Worm (Caenorhabditis elegans) whole organism, early embryonic: ENCODE measurements around the gene F56D6.6.
"Not testable (repeated sequence)": the region's sequence is repeated elsewhere in the genome, so short reads cannot be mapped to it uniquely, and the experiment has no call there.

Experiments
- B0310.2 ChIP-seq: sonication (generic microtip); optimal IDR thresholded peaks from 2 replicates; lab custom pipeline; 2016; ENCODE audit warnings: mild to moderate bottlenecking, missing genetic modification characterization, missing compliant biosample characterization
- F13C5.2 ChIP-seq: sonication (generic microtip); optimal IDR thresholded peaks from 2 replicates; lab custom pipeline; 2017; ENCODE audit warnings: mild to moderate bottlenecking, missing genetic modification characterization, inconsistent platforms, missing compliant biosample characterization
- aly-1 ChIP-seq: sonication (generic microtip); optimal IDR thresholded peaks from 2 replicates; lab custom pipeline; 2016; ENCODE audit warnings: missing genetic modification characterization, missing compliant biosample characterization
- ama-1 ChIP-seq: fragments of 150-350 bp; optimal IDR thresholded peaks from 2 replicates; lab custom pipeline; 2014
- ceh-13 ChIP-seq: fragments of 200-800 bp; sonication (Bioruptor generic); optimal IDR thresholded peaks from 2 replicates; lab custom pipeline; 2018; ENCODE audit warnings: mild to moderate bottlenecking, missing genetic modification characterization, missing compliant biosample characterization
- ceh-36 ChIP-seq: sonication (generic microtip); optimal IDR thresholded peaks from 2 replicates; lab custom pipeline; 2016; ENCODE audit warnings: missing genetic modification characterization, inconsistent platforms, missing compliant biosample characterization
- ets-7 ChIP-seq: sonication (generic microtip); optimal IDR thresholded peaks from 2 replicates; lab custom pipeline; 2016; ENCODE audit warnings: missing genotype, missing genetic modification characterization, missing compliant biosample characterization
- flt-1 ChIP-seq: fragments of 200-800 bp; sonication (Bioruptor generic); IDR thresholded peaks from 2 replicates; pipeline ENCODE4 v1.3.6; 2022; ENCODE audit warnings: missing genetic modification characterization, missing compliant biosample characterization
- hmbx-1 ChIP-seq: sonication (generic microtip); optimal IDR thresholded peaks from 2 replicates; lab custom pipeline; 2016; ENCODE audit warnings: mild to moderate bottlenecking, missing genetic modification characterization, missing compliant biosample characterization
- hmg-4 ChIP-seq: fragments of 200-800 bp; sonication (Bioruptor generic); optimal IDR thresholded peaks from 2 replicates; lab custom pipeline; 2018; ENCODE audit warnings: mild to moderate bottlenecking, missing genetic modification characterization, missing compliant biosample characterization
- hnd-1 ChIP-seq: sonication (generic microtip); optimal IDR thresholded peaks from 2 replicates; lab custom pipeline; 2016; ENCODE audit warnings: missing genetic modification characterization, missing compliant biosample characterization
- pes-1 ChIP-seq: fragments of 200-800 bp; sonication (Bioruptor generic); IDR thresholded peaks from 2 replicates; pipeline ENCODE4 v1.3.6; 2022; ENCODE audit warnings: missing genetic modification reagents, missing genetic modification characterization, missing compliant biosample characterization
- scrt-1 ChIP-seq: fragments of 200-800 bp; sonication (Bioruptor generic); IDR thresholded peaks from 2 replicates; pipeline ENCODE4 v1.3.6; 2022; ENCODE audit warnings: missing genetic modification characterization, missing compliant biosample characterization
- sea-1 ChIP-seq: fragments of 200-800 bp; sonication (Bioruptor generic); conservative IDR thresholded peaks from 2 replicates; pipeline ENCODE4 v1.3.6; 2022; ENCODE audit warnings: missing genetic modification characterization, missing compliant biosample characterization
- tbx-11 ChIP-seq: fragments of 200-800 bp; sonication (Bioruptor generic); IDR thresholded peaks from 2 replicates; pipeline ENCODE4 v1.3.6; 2022; ENCODE audit warnings: missing genetic modification characterization, missing compliant biosample characterization
- tbx-37 ChIP-seq: fragments of 200-800 bp; sonication (Bioruptor generic); conservative IDR thresholded peaks from 2 replicates; pipeline ENCODE4 v1.3.6; 2022; ENCODE audit warnings: missing genetic modification reagents, missing genetic modification characterization, missing compliant biosample characterization
- tra-4 ChIP-seq: sonication (generic microtip); optimal IDR thresholded peaks from 2 replicates; lab custom pipeline; 2017; ENCODE audit warnings: missing genetic modification characterization, missing compliant biosample characterization

Gene F56D6.6

DNA sequence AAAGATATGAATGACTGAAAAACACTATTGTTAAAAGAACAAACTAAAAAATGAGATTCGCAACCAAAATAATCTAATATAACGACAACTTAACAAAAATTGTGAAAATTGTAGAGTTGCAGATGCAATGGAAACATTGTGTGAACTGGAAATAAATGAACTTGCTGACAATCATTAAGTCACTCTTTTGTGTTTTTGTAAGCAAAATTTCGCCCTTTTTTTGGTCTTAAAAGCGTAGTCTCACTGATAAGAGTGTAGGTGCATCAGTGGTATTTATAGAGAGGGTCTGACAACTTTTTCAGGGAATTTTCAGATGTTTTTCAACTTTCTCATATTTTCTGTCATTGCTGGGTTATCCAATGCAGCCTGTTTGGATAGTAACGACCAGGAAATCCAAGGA is 23.1 kb downstream of the F56D6.6 start, which contains the start of gene clec-68:
Gene clec-68, plus strand, starts transcription at position 301 of the 400 bp plus-strand sequence.
- no peak for TF ChIP-seq tra-4 (tag; lab: Kevin White, UChicago)
- TF ChIP-seq tbx-37 (GFP tag; lab: Robert Waterston, UW): no peak
- TF ChIP-seq hmbx-1: no peak
- no peak for TF ChIP-seq tbx-11 (GFP tag; lab: Robert Waterston, UW)
- TF ChIP-seq hmg-4: no peak
- TF ChIP-seq sea-1: no peak
- TF ChIP-seq ceh-36 (tag; lab: Kevin White, UChicago): no peak
- no peak for TF ChIP-seq B0310.2 (tag; lab: Kevin White, UChicago)
- no peak for TF ChIP-seq ceh-13 (GFP tag; lab: Kevin White, UChicago)
- no peak for TF ChIP-seq flt-1
- TF ChIP-seq pes-1 (GFP tag; lab: Robert Waterston, UW): no peak

- not testable (repeated sequence) for TF ChIP-seq ceh-13 (GFP tag; lab: Kevin White, UChicago); F13C5.2 (tag; lab: Kevin White, UChicago); pes-1 (GFP tag; lab: Robert Waterston, UW)
Observed at ce11 chrIV:3932408-3932807, 29.4 kb downstream of the F56D6.6 start, which contains the start of gene clec-70. Gene clec-70 (plus strand): TSS chrIV:3932708.

DNA sequence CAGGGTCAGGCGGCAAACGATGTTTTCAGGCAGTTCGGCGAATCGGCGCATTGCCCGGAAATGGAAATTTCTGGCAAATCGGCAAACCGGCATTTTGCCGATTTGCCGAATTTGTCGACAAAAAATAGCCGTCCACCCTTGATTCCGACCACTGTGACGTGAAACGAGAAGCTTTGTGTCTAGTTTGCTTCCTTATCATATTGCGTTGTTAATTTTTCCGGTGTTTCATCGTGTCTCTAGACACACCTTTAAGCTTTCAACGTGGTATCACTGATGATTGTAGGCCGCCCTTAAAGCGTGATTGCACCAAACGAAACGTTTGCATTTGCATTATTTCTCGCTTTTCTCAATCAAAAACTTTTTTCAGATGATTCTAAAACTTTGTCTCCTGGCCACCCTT is 34.0 kb downstream of the F56D6.6 start, which contains the start of gene clec-71:
Gene clec-71, plus strand, starts transcription at position 362 of the 400 bp plus-strand sequence.
- TF ChIP-seq ets-7 (tag; lab: Kevin White, UChicago): no peak
- TF ChIP-seq sea-1: no peak
- TF ChIP-seq B0310.2 (tag; lab: Kevin White, UChicago): no peak
- no peak for TF ChIP-seq hmbx-1
- no peak for TF ChIP-seq pes-1 (GFP tag; lab: Robert Waterston, UW)
- no peak for TF ChIP-seq hnd-1
- no peak for TF ChIP-seq hmg-4

DNA sequence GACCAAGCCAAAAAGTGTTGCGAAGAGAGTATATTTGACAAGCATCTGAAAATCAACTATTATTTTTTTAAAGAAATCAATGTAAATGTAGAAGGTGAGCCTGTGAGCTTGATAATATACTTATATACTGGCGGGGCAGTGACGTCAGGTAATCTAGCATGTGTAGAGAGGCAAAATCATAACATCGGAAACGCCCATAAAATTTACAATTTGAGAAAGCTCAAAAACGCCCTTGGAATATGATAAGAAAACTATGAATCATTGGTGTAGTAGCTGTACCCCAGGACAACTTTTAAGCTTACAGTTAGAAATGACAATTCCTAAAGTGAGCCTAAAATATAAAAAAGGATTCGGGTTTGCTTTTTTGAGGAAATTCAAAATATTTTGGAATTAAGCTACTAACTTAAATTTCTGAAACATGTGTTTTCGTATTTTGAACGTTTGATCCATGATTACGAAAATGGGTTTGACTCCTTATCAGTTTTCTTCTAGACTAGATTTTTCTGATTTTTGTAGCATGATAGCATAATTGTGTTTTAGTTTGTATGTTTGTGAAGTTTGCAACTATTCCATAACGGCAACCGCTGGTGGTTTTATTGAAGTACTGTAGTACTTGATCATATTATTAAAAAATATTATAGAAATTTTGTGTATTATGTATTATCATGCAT is 38.7 kb downstream of the F56D6.6 start, which contains the start of gene clec-174:
Gene clec-174, minus strand, starts transcription at position 51 of the 671 bp plus-strand sequence.
- no peak for TF ChIP-seq ets-7 (tag; lab: Kevin White, UChicago)
- no peak for TF ChIP-seq flt-1
- TF ChIP-seq ama-1 (lab: Kevin White, UChicago): no peak
- no peak for TF ChIP-seq tra-4 (tag; lab: Kevin White, UChicago)
- no peak for TF ChIP-seq sea-1
- TF ChIP-seq hnd-1: no peak
- no peak for TF ChIP-seq tbx-37 (GFP tag; lab: Robert Waterston, UW)
- no peak for TF ChIP-seq ceh-13 (GFP tag; lab: Kevin White, UChicago)
- no peak for TF ChIP-seq pes-1 (GFP tag; lab: Robert Waterston, UW)
- no peak for TF ChIP-seq scrt-1 (GFP tag; lab: Robert Waterston, UW)

- TF ChIP-seq ama-1 (lab: Kevin White, UChicago) (no peak), ets-7 (tag; lab: Kevin White, UChicago) (no peak), tbx-11 (GFP tag; lab: Robert Waterston, UW) (no peak), hnd-1 (no peak), ceh-36 (tag; lab: Kevin White, UChicago) (no peak), flt-1 (no peak), aly-1 (tag; lab: Kevin White, UChicago) (no peak), tra-4 (tag; lab: Kevin White, UChicago) (no peak), scrt-1 (GFP tag; lab: Robert Waterston, UW) (no peak), ceh-13 (GFP tag; lab: Kevin White, UChicago) (no peak), pes-1 (GFP tag; lab: Robert Waterston, UW) (no peak), tbx-37 (GFP tag; lab: Robert Waterston, UW) (no peak), F13C5.2 (tag; lab: Kevin White, UChicago) (no peak), B0310.2 (tag; lab: Kevin White, UChicago) (no peak)
Observed at ce11 chrIV:3943003-3943402, 39.9 kb downstream of the F56D6.6 start, which contains the start of gene Y46C8AL.11. Gene Y46C8AL.11 (plus strand): TSS chrIV:3943303.

- TF ChIP-seq ets-7 (tag; lab: Kevin White, UChicago) (no peak), B0310.2 (tag; lab: Kevin White, UChicago) (no peak), tbx-11 (GFP tag; lab: Robert Waterston, UW) (no peak), ceh-36 (tag; lab: Kevin White, UChicago) (no peak), aly-1 (tag; lab: Kevin White, UChicago) (no peak), hmg-4 (no peak), sea-1 (no peak), pes-1 (GFP tag; lab: Robert Waterston, UW) (no peak), ama-1 (lab: Kevin White, UChicago) (no peak), hmbx-1 (no peak), tbx-37 (GFP tag; lab: Robert Waterston, UW) (no peak), F13C5.2 (tag; lab: Kevin White, UChicago) (no peak), flt-1 (no peak), ceh-13 (GFP tag; lab: Kevin White, UChicago) (no peak), hnd-1 (no peak), scrt-1 (GFP tag; lab: Robert Waterston, UW) (no peak), tra-4 (tag; lab: Kevin White, UChicago) (no peak)
Observed at ce11 chrIV:3944459-3944858, 41.4 kb downstream of the F56D6.6 start, which contains the start of gene clec-72. Gene clec-72 (plus strand): TSS chrIV:3944816.

DNA sequence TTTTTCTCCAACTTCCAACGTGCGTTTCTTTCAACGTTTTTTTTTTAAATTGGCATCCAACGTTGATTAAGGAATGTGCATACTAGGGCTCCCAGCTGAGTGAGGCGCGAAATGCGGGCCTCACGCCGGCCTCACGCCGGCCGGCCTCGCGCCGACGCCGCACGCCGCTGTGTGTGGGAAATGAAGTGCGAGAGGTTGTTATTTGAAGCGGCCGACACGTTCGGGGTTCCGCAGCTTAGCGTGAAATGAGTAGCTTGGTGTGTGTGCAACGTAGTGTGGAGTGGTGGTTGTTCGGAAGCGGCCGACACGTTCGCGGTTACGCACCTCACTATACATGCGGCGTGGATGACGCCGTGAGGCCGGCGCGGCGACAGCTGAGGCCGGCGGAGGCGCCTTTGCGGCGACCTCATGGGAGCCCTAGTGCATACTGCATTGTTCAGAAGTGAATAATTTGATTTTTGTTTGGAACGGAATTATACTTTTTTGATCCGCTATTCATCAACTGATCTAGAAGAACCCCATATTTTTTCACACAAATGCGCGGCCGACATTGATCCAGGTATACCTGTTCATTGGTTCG is 44.4 kb downstream of the F56D6.6 start:
- 0 out of 2 replicates have a peak, but pooled peaks have one; percentile 32 for TF ChIP-seq scrt-1 (GFP tag; lab: Robert Waterston, UW)
